Fruit fly (Drosophila melanogaster): ENCODE data around the gene Mhcl.

The Mhcl gene

dm6 chr3R:16042137-16042899 lies 56.2 kb downstream of the Mhcl start:
- TF ChIP-seq wor (GFP tag; IDR thresholded peaks at IDR 0.05) (no peak), CG34422 (GFP tag; IDR thresholded peaks at IDR 0.05) (0 out of 3 replicates have a peak, but pooled peaks have one; percentile 9), CG11085 (GFP tag; IDR thresholded peaks at IDR 0.05) (no peak), BEAF-32 (GFP tag; optimal IDR thresholded peaks at IDR 0.05) (peak; percentile 25), unpg (GFP tag; optimal IDR thresholded peaks at IDR 0.05) (no peak), Drgx (GFP tag; IDR thresholded peaks at IDR 0.05) (peak; percentile 41; the same call in 1 of the 2 replicates), Deaf1 (tag; optimal IDR thresholded peaks at IDR 0.05) (peak; percentile 60), CG10543 (GFP tag; optimal IDR thresholded peaks at IDR 0.05) (peak; percentile 7), Doc3 (GFP tag; IDR thresholded peaks at IDR 0.05; ENCODE audit: partially characterized antibody) (0 out of 3 replicates have a peak, but pooled peaks have one; percentile 34), dimm (GFP tag; IDR thresholded peaks at IDR 0.05) (no peak), Sin3A (optimal IDR thresholded peaks at IDR 0.05) (no peak), Hmx (GFP tag; optimal IDR thresholded peaks at IDR 0.05) (no peak), knrl (GFP tag; IDR thresholded peaks at IDR 0.05; ENCODE audit: partially characterized antibody) (peak; percentile 29; the same call in 1 of the 3 replicates), mirr (GFP tag; optimal IDR thresholded peaks at IDR 0.05) (no peak), kni (GFP tag; optimal IDR thresholded peaks at IDR 0.05) (peak; percentile 38), Med (GFP tag) (peak; percentile 46), CG6791 (GFP tag; IDR thresholded peaks at IDR 0.05; ENCODE audit: partially characterized antibody) (no peak), CG7987 (GFP tag; optimal IDR thresholded peaks at IDR 0.05) (no peak), lilli (GFP tag; optimal IDR thresholded peaks at IDR 0.05) (no peak), Sox100B (GFP tag; optimal IDR thresholded peaks at IDR 0.05) (no peak), CG1233 (GFP tag; optimal IDR thresholded peaks at IDR 0.05) (no peak), crol (GFP tag; IDR thresholded peaks at IDR 0.05) (peak; percentile 22; the same call in 1 of the 2 replicates), bowl (GFP tag; IDR thresholded peaks at IDR 0.05) (peak; percentile 45; the same call in 1 of the 2 replicates), Ets65A (GFP tag) (no peak), CG2120 (GFP tag; optimal IDR thresholded peaks at IDR 0.05) (no peak), cg (GFP tag; optimal IDR thresholded peaks at IDR 0.05) (peak; percentile 30), Optix (GFP tag; IDR thresholded peaks at IDR 0.05) (0 out of 3 replicates have a peak, but pooled peaks have one; percentile 8), HLHmδ (GFP tag; optimal IDR thresholded peaks at IDR 0.05) (no peak), MTF-1 (GFP tag; optimal IDR thresholded peaks at IDR 0.05; ENCODE audit: borderline replicate concordance) (no peak), MESR4 (GFP tag; optimal IDR thresholded peaks at IDR 0.05) (no peak), kah (GFP tag; optimal IDR thresholded peaks at IDR 0.05) (peak; percentile 78), NC2β (GFP tag; optimal IDR thresholded peaks at IDR 0.05) (no peak), dmrt11E (tag; optimal IDR thresholded peaks at IDR 0.05) (no peak), MBD-R2 (GFP tag; IDR thresholded peaks at IDR 0.05) (no peak), Scr (GFP tag; IDR thresholded peaks at IDR 0.05; ENCODE audit: partially characterized antibody) (0 out of 2 replicates have a peak, but pooled peaks have one; percentile 32), Blimp-1 (GFP tag; optimal IDR thresholded peaks at IDR 0.05) (no peak), HLH4C (GFP tag; IDR thresholded peaks at IDR 0.05; ENCODE audit: partially characterized antibody) (no peak), dmrt99B (tag; optimal IDR thresholded peaks at IDR 0.05) (peak; percentile 25), bbx (GFP tag; IDR thresholded peaks at IDR 0.05; ENCODE audit: partially characterized antibody) (no peak), gem (tag; optimal IDR thresholded peaks at IDR 0.05) (no peak), Sry-β (GFP tag; optimal IDR thresholded peaks at IDR 0.05) (peak; percentile 3), Fer2 (tag; optimal IDR thresholded peaks at IDR 0.05) (no peak), CG2712 (tag; optimal IDR thresholded peaks at IDR 0.05) (no peak), Gsc (GFP tag; IDR thresholded peaks at IDR 0.05) (no peak), Asciz (GFP tag; optimal IDR thresholded peaks at IDR 0.05) (no peak), fru (optimal IDR thresholded peaks at IDR 0.05) (no peak), D (optimal IDR thresholded peaks at IDR 0.05) (no peak), D (GFP tag; optimal IDR thresholded peaks at IDR 0.05) (no peak), sens (GFP tag) (peak; percentile 72)
